Fruit fly (Drosophila melanogaster): ENCODE measurements around the gene CG33928.

CG33928 gene

dm6 chr2L:17397372-17397771 is 39.0 kb downstream of the CG33928 start:
- TF ChIP-seq CG32006 (GFP tag; optimal IDR thresholded peaks at IDR 0.05) (peak; percentile 32), OdsH (GFP tag; optimal IDR thresholded peaks at IDR 0.05) (peak; percentile 5), CG6792 (GFP tag; optimal IDR thresholded peaks at IDR 0.05) (no peak), Eip78C (GFP tag) (peak; percentile 80), Hr4 (GFP tag; optimal IDR thresholded peaks at IDR 0.05) (peak; percentile 60), CG15336 (GFP tag; IDR thresholded peaks at IDR 0.05) (peak; percentile 43), topi (GFP tag; optimal IDR thresholded peaks at IDR 0.05) (no peak), eg (GFP tag; IDR thresholded peaks at IDR 0.05) (0 out of 3 replicates have a peak, but pooled peaks have one; percentile 32), ss (GFP tag; optimal IDR thresholded peaks at IDR 0.05) (no peak), CG34406 (GFP tag; optimal IDR thresholded peaks at IDR 0.05) (peak; percentile 6), fd85E (GFP tag; optimal IDR thresholded peaks at IDR 0.05) (no peak), CG6276 (GFP tag; optimal IDR thresholded peaks at IDR 0.05) (peak; percentile 20), net (GFP tag; optimal IDR thresholded peaks at IDR 0.05) (peak; percentile 0), dac (GFP tag; optimal IDR thresholded peaks at IDR 0.05) (peak; percentile 33), CG3919 (GFP tag; optimal IDR thresholded peaks at IDR 0.05) (peak; percentile 15), acj6 (GFP tag; optimal IDR thresholded peaks at IDR 0.05) (no peak), esn (GFP tag; optimal IDR thresholded peaks at IDR 0.05) (no peak), CG6808 (GFP tag; optimal IDR thresholded peaks at IDR 0.05) (no peak), Eip75B (GFP tag; optimal IDR thresholded peaks at IDR 0.05) (no peak), Met (GFP tag; optimal IDR thresholded peaks at IDR 0.05) (peak; percentile 1), Smox (GFP tag; optimal IDR thresholded peaks at IDR 0.05) (no peak), CG11902 (GFP tag; optimal IDR thresholded peaks at IDR 0.05) (no peak), CG8119 (GFP tag; IDR thresholded peaks at IDR 0.05) (peak; percentile 39; the same call in 1 of the 3 replicates), CG6163 (GFP tag; IDR thresholded peaks at IDR 0.05) (no peak; the same call in 2 of the 3 replicates)

dm6 chr2L:17394939-17395338 is 41.5 kb downstream of the CG33928 start:
- TF ChIP-seq CG6808 (GFP tag; optimal IDR thresholded peaks at IDR 0.05) (no peak), svp (GFP tag) (peak; percentile 88)

- TF ChIP-seq CG11902 (GFP tag; optimal IDR thresholded peaks at IDR 0.05), result no peak
- TF ChIP-seq CG7368 (GFP tag; optimal IDR thresholded peaks at IDR 0.05), result no peak
- no peak for TF ChIP-seq topi (GFP tag; optimal IDR thresholded peaks at IDR 0.05)
- no peak for TF ChIP-seq CG6163 (GFP tag; IDR thresholded peaks at IDR 0.05)
- no peak for TF ChIP-seq Blimp-1 (GFP tag; optimal IDR thresholded peaks at IDR 0.05)
- no peak for TF ChIP-seq CG1621 (tag; optimal IDR thresholded peaks at IDR 0.05)
- TF ChIP-seq Lpt (GFP tag; optimal IDR thresholded peaks at IDR 0.05), result no peak
- TF ChIP-seq svp (GFP tag), result no peak
- TF ChIP-seq CG8319 (GFP tag; optimal IDR thresholded peaks at IDR 0.05), result no peak
- no peak for TF ChIP-seq vri (GFP tag; optimal IDR thresholded peaks at IDR 0.05)
- no peak for TF ChIP-seq Gug (GFP tag; IDR thresholded peaks at IDR 0.05)
- TF ChIP-seq dac (GFP tag; optimal IDR thresholded peaks at IDR 0.05), result no peak
- no peak for TF ChIP-seq CG10631 (GFP tag; optimal IDR thresholded peaks at IDR 0.05)
- TF ChIP-seq Sox102F (GFP tag; optimal IDR thresholded peaks at IDR 0.05), result no peak
- TF ChIP-seq CG8632 (GFP tag; optimal IDR thresholded peaks at IDR 0.05), result no peak
- TF ChIP-seq cyc (GFP tag; optimal IDR thresholded peaks at IDR 0.05), result no peak
- TF ChIP-seq CG6808 (GFP tag; optimal IDR thresholded peaks at IDR 0.05), result no peak
- no peak for TF ChIP-seq CG11762 (GFP tag; optimal IDR thresholded peaks at IDR 0.05; ENCODE audit: insufficient read depth)
These were observed 45.6 kb downstream of the CG33928 start for dm6 chr2L:17390782-17391181.

- TF ChIP-seq vri (GFP tag; optimal IDR thresholded peaks at IDR 0.05), result peak; percentile 74
- no peak for TF ChIP-seq dac (GFP tag; optimal IDR thresholded peaks at IDR 0.05)
- no peak; the same call in 2 of the 3 replicates for TF ChIP-seq eg (GFP tag; IDR thresholded peaks at IDR 0.05)
- TF ChIP-seq CG8632 (GFP tag; optimal IDR thresholded peaks at IDR 0.05), result no peak
- no peak for TF ChIP-seq cyc (GFP tag; optimal IDR thresholded peaks at IDR 0.05)
- TF ChIP-seq dsx (GFP tag; optimal IDR thresholded peaks at IDR 0.05; ENCODE audit: poor library complexity, severe bottlenecking), result no peak
- TF ChIP-seq CG6854 (GFP tag; optimal IDR thresholded peaks at IDR 0.05), result peak; percentile 60
- peak in 1 of 2 experiments; percentile 38 for TF ChIP-seq salr (GFP tag; optimal IDR thresholded peaks at IDR 0.05)
- peak; percentile 87 for TF ChIP-seq svp (GFP tag)
- TF ChIP-seq Smox (GFP tag; optimal IDR thresholded peaks at IDR 0.05), result no peak
- TF ChIP-seq CG9139 (GFP tag; optimal IDR thresholded peaks at IDR 0.05), result peak; percentile 65
- TF ChIP-seq CG8119 (GFP tag; IDR thresholded peaks at IDR 0.05), result peak; percentile 56; the same call in 2 of the 3 replicates
- no peak for TF ChIP-seq lz (GFP tag; optimal IDR thresholded peaks at IDR 0.05)
- peak; percentile 29 for TF ChIP-seq esn (GFP tag; optimal IDR thresholded peaks at IDR 0.05)
- no peak for TF ChIP-seq CG11902 (GFP tag; optimal IDR thresholded peaks at IDR 0.05)
- TF ChIP-seq CG15336 (GFP tag; IDR thresholded peaks at IDR 0.05), result no peak
- TF ChIP-seq CG3032 (tag; optimal IDR thresholded peaks at IDR 0.05), result peak; percentile 42
- no peak for TF ChIP-seq Eip75B (GFP tag; optimal IDR thresholded peaks at IDR 0.05)
- TF ChIP-seq CG6163 (GFP tag; IDR thresholded peaks at IDR 0.05), result peak; percentile 81; the same call in 2 of the 3 replicates
- TF ChIP-seq Blimp-1 (GFP tag; optimal IDR thresholded peaks at IDR 0.05), result peak; percentile 46
- no peak for TF ChIP-seq Hr4 (GFP tag; optimal IDR thresholded peaks at IDR 0.05)
- TF ChIP-seq CG4318 (GFP tag; optimal IDR thresholded peaks at IDR 0.05), result no peak
- no peak for TF ChIP-seq Hr38 (GFP tag; optimal IDR thresholded peaks at IDR 0.05)
These were observed 47.3 kb downstream of the CG33928 start for dm6 chr2L:17389104-17389503.
